Fruit fly (Drosophila melanogaster) whole organism, pupa: ENCODE data around the gene Vsx2.

Experiments used
- CG10348 ChIP-seq: fragments of 200-800 bp; sonication (Bioruptor generic); IDR thresholded peaks from 2 replicates; pipeline ENCODE4 v1.3.6; 2022; ENCODE audit warnings: missing biosample characterization, missing genetic modification characterization
- CG12605 ChIP-seq: fragments of 200-800 bp; sonication (Bioruptor generic); IDR thresholded peaks from 2 replicates; pipeline ENCODE4 v1.3.6; 2022; ENCODE audit warnings: missing biosample characterization, missing genetic modification characterization
- CG14655 ChIP-seq: fragments of 200-800 bp; sonication (Bioruptor generic); optimal IDR thresholded peaks from 3 replicates; lab custom pipeline; 2017; ENCODE audit warnings: mild to moderate bottlenecking, missing biosample characterization, missing genetic modification reagents, missing genetic modification characterization
- CG15710 ChIP-seq: fragments of 200-800 bp; sonication (Bioruptor generic); optimal IDR thresholded peaks from 2 replicates; lab custom pipeline; 2018; ENCODE audit warnings: missing biosample characterization, mild to moderate bottlenecking, missing genetic modification characterization, moderate library complexity
- CG4496 ChIP-seq: fragments of 200-800 bp; sonication (Bioruptor generic); IDR thresholded peaks from 3 replicates; pipeline ENCODE4 v1.3.6; 2022; ENCODE audit warnings: missing biosample characterization, missing genetic modification characterization
- CG8159 ChIP-seq: fragments of 200-800 bp; sonication (Bioruptor generic); optimal IDR thresholded peaks from 3 replicates; lab custom pipeline; 2018; ENCODE audit warnings: missing biosample characterization, mild to moderate bottlenecking, missing genetic modification characterization, moderate library complexity
- CG9948 ChIP-seq: fragments of 200-800 bp; sonication (Bioruptor generic); optimal IDR thresholded peaks from 2 replicates; lab custom pipeline; 2018; ENCODE audit warnings: missing biosample characterization, mild to moderate bottlenecking, missing genetic modification characterization, moderate library complexity
- EcR ChIP-seq: fragments of 200-800 bp; sonication (Bioruptor generic); optimal IDR thresholded peaks from 3 replicates; lab custom pipeline; 2019; ENCODE audit warnings: missing biosample characterization, missing genetic modification characterization, mild to moderate bottlenecking, moderate library complexity, missing genetic modification reagents
- Ets98B ChIP-seq: fragments of 200-800 bp; sonication (Bioruptor generic); IDR thresholded peaks from 2 replicates; pipeline ENCODE4 v1.3.6; 2022; ENCODE audit warnings: missing biosample characterization, missing genetic modification characterization
- fd96Ca ChIP-seq: fragments of 200-800 bp; sonication (Bioruptor generic); IDR thresholded peaks from 3 replicates; pipeline ENCODE4 v1.3.6; 2022; ENCODE audit warnings: missing biosample characterization, missing genetic modification characterization
- gl ChIP-seq: fragments of 200-800 bp; sonication (Bioruptor generic); optimal IDR thresholded peaks from 2 replicates; lab custom pipeline; 2018; ENCODE audit warnings: missing biosample characterization, mild to moderate bottlenecking, missing genetic modification characterization
- rn ChIP-seq: fragments of 200-800 bp; sonication (Bioruptor generic); IDR thresholded peaks from 2 replicates; pipeline ENCODE4 v1.3.6; 2022; ENCODE audit warnings: missing biosample characterization, missing genetic modification characterization

dm6 chrX:5560503-5560902 lies 520 bp upstream of the Vsx2 start:
- TF ChIP-seq CG15710 (tag; lab: Kevin White, UChicago) (no peak), EcR (no peak), rn (GFP tag; lab: Robert Waterston, UW) (no peak), Ets98B (no peak), CG9948 (tag; lab: Kevin White, UChicago) (no peak), fd96Ca (no peak), CG10348 (GFP tag; lab: Robert Waterston, UW) (no peak), CG14655 (no peak), CG12605 (GFP tag; lab: Robert Waterston, UW) (no peak), CG4496 (GFP tag; lab: Robert Waterston, UW) (0 out of 3 replicates have a peak, but pooled peaks have one; percentile 38), gl (tag; lab: Kevin White, UChicago) (no peak), CG8159 (tag; lab: Kevin White, UChicago) (no peak)
